Worm (Caenorhabditis elegans) whole organism, L3 larva: Measurements from ENCODE around the gene mdf-1.

Experiments
- aly-2 ChIP-seq: fragments of 150-350 bp; optimal IDR thresholded peaks from 2 replicates; lab custom pipeline; 2014; ENCODE audit warnings: missing biosample characterization, missing genetic modification characterization
- ama-1 ChIP-seq: fragments of 150-350 bp; optimal IDR thresholded peaks from 2 replicates; lab custom pipeline; 2018
- mdl-1 ChIP-seq: fragments of 150-350 bp; optimal IDR thresholded peaks from 2 replicates; lab custom pipeline; 2014; ENCODE audit warnings: missing biosample characterization, missing genetic modification characterization
- nhr-25 ChIP-seq: sonication (generic microtip); optimal IDR thresholded peaks from 2 replicates; lab custom pipeline; 2017; ENCODE audit warnings: missing biosample characterization, missing genetic modification characterization
- nhr-77 ChIP-seq: fragments of 150-350 bp; optimal IDR thresholded peaks from 2 replicates; lab custom pipeline; 2014; ENCODE audit warnings: missing biosample characterization, missing genetic modification characterization
- pha-4 ChIP-seq: fragments of 150-350 bp; optimal IDR thresholded peaks from 2 replicates; lab custom pipeline; 2014; ENCODE audit warnings: missing biosample characterization, missing genetic modification reagents, missing genetic modification characterization
- pqm-1 ChIP-seq: fragments of 150-350 bp; optimal IDR thresholded peaks from 2 replicates; lab custom pipeline; 2017; ENCODE audit warnings: missing biosample characterization, missing genetic modification characterization, inconsistent platforms
- unc-39 ChIP-seq: sonication (generic microtip); optimal IDR thresholded peaks from 4 replicates; lab custom pipeline; 2017; ENCODE audit warnings: missing biosample characterization, missing genetic modification characterization
- unc-62 ChIP-seq: fragments of 150-350 bp; sonication (generic microtip); optimal IDR thresholded peaks from 4 replicates; lab custom pipeline; 2014; ENCODE audit warnings: missing biosample characterization, missing genetic modification reagents, missing genetic modification characterization
- zag-1 ChIP-seq: fragments of 150-350 bp; optimal IDR thresholded peaks from 2 replicates; lab custom pipeline; 2014; ENCODE audit warnings: missing biosample characterization, missing genetic modification characterization

DNA sequence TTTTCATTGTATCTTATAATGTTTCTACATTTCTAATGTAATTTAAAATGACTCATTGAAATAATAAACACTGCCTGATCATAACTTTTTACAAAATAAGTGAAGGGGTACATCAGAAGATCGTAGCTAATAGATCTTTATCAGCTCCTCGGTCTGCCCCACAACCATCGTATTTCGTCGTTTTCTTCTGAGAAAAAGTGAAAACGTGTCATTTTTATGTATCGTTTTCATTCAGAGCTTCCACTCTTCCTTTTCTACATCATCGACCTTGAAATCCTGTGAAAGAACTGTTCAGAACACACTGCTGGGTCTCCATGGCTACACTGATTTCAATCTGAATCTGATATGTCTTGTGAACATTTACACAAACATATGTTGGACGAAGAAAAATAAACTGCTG, 44.7 kb downstream of the mdf-1 start:
- TF ChIP-seq mdl-1 (no peak), unc-39 (no peak), aly-2 (tag; lab: Kevin White, UChicago) (no peak), zag-1 (no peak), pha-4 (tag; lab: Kevin White, UChicago) (no peak), unc-62 (no peak), nhr-77 (tag; lab: Kevin White, UChicago) (no peak), ama-1 (no peak), pqm-1 (no peak), nhr-25 (tag; lab: Kevin White, UChicago) (peak; percentile 59)
